Fruit fly (Drosophila melanogaster) whole organism, embryonic: ENCODE measurements around the gene amos.
A peak's percentile ranks its signal among the peaks of the same experiment; 100 is the strongest.

ENCODE experiments used
- Adf1 ChIP-seq: fragments of 200-800 bp; sonication (Bioruptor generic); IDR thresholded peaks from 2 replicates; pipeline ENCODE4 v1.3.6; 2022; ENCODE audit warnings: missing biosample characterization, missing genetic modification characterization
- Aef1 ChIP-seq: fragments of 200-800 bp; sonication (Bioruptor generic); IDR thresholded peaks from 3 replicates; pipeline ENCODE4 v1.3.6; 2022; ENCODE audit warnings: missing biosample characterization, missing genetic modification characterization
- CG11093 ChIP-seq: fragments of 200-800 bp; sonication (Bioruptor generic); IDR thresholded peaks from 3 replicates; pipeline ENCODE4 v1.3.6; 2022; ENCODE audit warnings: missing biosample characterization, missing genetic modification characterization
- CG12104 ChIP-seq: fragments of 200-800 bp; sonication (Bioruptor generic); optimal IDR thresholded peaks from 3 replicates; lab custom pipeline; 2016; ENCODE audit warnings: missing biosample characterization, missing genetic modification characterization
- CG13296 ChIP-seq: fragments of 200-800 bp; sonication (Bioruptor generic); optimal IDR thresholded peaks from 3 replicates; lab custom pipeline; 2018; ENCODE audit warnings: missing biosample characterization, mild to moderate bottlenecking, missing genetic modification characterization
- CG14014 ChIP-seq: fragments of 200-800 bp; sonication (Bioruptor generic); IDR thresholded peaks from 2 replicates; pipeline ENCODE4 v1.3.6; 2022; ENCODE audit warnings: missing biosample characterization, missing genetic modification characterization
- CG1647 ChIP-seq: fragments of 200-800 bp; sonication (Bioruptor generic); optimal IDR thresholded peaks from 3 replicates; lab custom pipeline; 2016; ENCODE audit warnings: missing biosample characterization, missing genetic modification characterization
- CG2678 ChIP-seq: fragments of 200-800 bp; sonication (Bioruptor generic); optimal IDR thresholded peaks from 3 replicates; lab custom pipeline; 2019; ENCODE audit warnings: missing biosample characterization, mild to moderate bottlenecking, missing genetic modification characterization, moderate library complexity
- CG3065 ChIP-seq: fragments of 200-800 bp; sonication (Bioruptor generic); optimal IDR thresholded peaks from 2 replicates; lab custom pipeline; 2016; ENCODE audit warnings: missing biosample characterization, missing genetic modification characterization
- CG34376 ChIP-seq: fragments of 200-800 bp; sonication (Bioruptor generic); optimal IDR thresholded peaks from 2 replicates; lab custom pipeline; 2018; ENCODE audit warnings: missing biosample characterization, mild to moderate bottlenecking, missing genetic modification characterization
- CG6791 ChIP-seq: fragments of 200-800 bp; sonication (Bioruptor generic); IDR thresholded peaks from 3 replicates; pipeline ENCODE4 v1.3.6; 2022; ENCODE audit warnings: missing biosample characterization, missing genetic modification characterization; ENCODE audit not compliant: partially characterized antibody
- CG7357 ChIP-seq: fragments of 200-800 bp; sonication (Bioruptor generic); IDR thresholded peaks from 3 replicates; pipeline ENCODE4 v1.3.6; 2022; ENCODE audit warnings: missing biosample characterization, missing genetic modification characterization
- CG7372 ChIP-seq: fragments of 200-800 bp; sonication (Bioruptor generic); IDR thresholded peaks from 2 replicates; pipeline ENCODE4 v1.3.6; 2022; ENCODE audit warnings: missing biosample characterization, missing genetic modification characterization
- CG7556 ChIP-seq: fragments of 200-800 bp; sonication (Bioruptor generic); optimal IDR thresholded peaks from 2 replicates; lab custom pipeline; 2017; ENCODE audit warnings: missing biosample characterization, mild to moderate bottlenecking, missing genetic modification characterization
- CG7963 ChIP-seq: fragments of 200-800 bp; sonication (Bioruptor generic); IDR thresholded peaks from 3 replicates; pipeline ENCODE4 v1.3.6; 2022; ENCODE audit warnings: missing biosample characterization, missing genetic modification characterization; ENCODE audit not compliant: partially characterized antibody
- CrebB ChIP-seq: fragments of 200-800 bp; sonication (Bioruptor generic); optimal IDR thresholded peaks from 3 replicates; lab custom pipeline; 2018; ENCODE audit warnings: missing biosample characterization, mild to moderate bottlenecking, missing genetic modification characterization
- Deaf1 ChIP-seq: fragments of 200-800 bp; optimal IDR thresholded peaks from 3 replicates; lab custom pipeline; 2019; ENCODE audit warnings: missing biosample characterization, mild to moderate bottlenecking, missing genetic modification characterization, moderate library complexity
- Dref ChIP-seq: fragments of 200-800 bp; sonication (Bioruptor generic); IDR thresholded peaks from 2 replicates; pipeline ENCODE4 v1.3.6; 2022; ENCODE audit warnings: missing biosample characterization, missing genetic modification characterization
- Eip74EF ChIP-seq, 2 experiments: fragments of 200-800 bp in 1 of 2; fragments of >200 bp in 1 of 2; sonication (Bioruptor generic) in 1 of 2; optimal IDR thresholded peaks; 2 replicates each; lab custom pipeline; 2017 to 2019; ENCODE audit warnings: missing biosample characterization in 2 of 2, missing genetic modification characterization in 2 of 2, mild to moderate bottlenecking in 1 of 2, moderate library complexity in 1 of 2
- Fer1 ChIP-seq: fragments of 200-800 bp; sonication (Bioruptor generic); optimal IDR thresholded peaks from 2 replicates; lab custom pipeline; 2017; ENCODE audit warnings: missing biosample characterization, mild to moderate bottlenecking, missing genetic modification characterization
- Gsc ChIP-seq: fragments of 200-800 bp; sonication (Bioruptor generic); IDR thresholded peaks from 2 replicates; pipeline ENCODE4 v1.3.6; 2022; ENCODE audit warnings: missing biosample characterization, missing genetic modification characterization
- HmgD ChIP-seq: fragments of 200-800 bp; sonication (Bioruptor generic); optimal IDR thresholded peaks from 3 replicates; lab custom pipeline; 2016; ENCODE audit warnings: missing biosample characterization, missing genetic modification characterization
- Hmr ChIP-seq: fragments of 200-800 bp; sonication (Bioruptor generic); optimal IDR thresholded peaks from 3 replicates; lab custom pipeline; 2017; ENCODE audit warnings: mild to moderate bottlenecking, missing biosample characterization, missing genetic modification reagents, missing genetic modification characterization
- MESR4 ChIP-seq: fragments of 200-800 bp; sonication (Bioruptor generic); optimal IDR thresholded peaks from 2 replicates; lab custom pipeline; 2018; ENCODE audit warnings: missing biosample characterization, mild to moderate bottlenecking, missing genetic modification characterization, moderate library complexity
- Myb ChIP-seq: fragments of 200-800 bp; sonication (Bioruptor generic); optimal IDR thresholded peaks from 2 replicates; lab custom pipeline; 2016; ENCODE audit warnings: missing biosample characterization, missing genetic modification characterization
- abd-A ChIP-seq: fragments of 200-800 bp; sonication (Bioruptor generic); optimal IDR thresholded peaks from 3 replicates; lab custom pipeline; 2019; ENCODE audit warnings: missing biosample characterization, mild to moderate bottlenecking, missing genetic modification characterization, moderate library complexity
- bbx ChIP-seq: fragments of 200-800 bp; sonication (Bioruptor generic); IDR thresholded peaks from 2 replicates; pipeline ENCODE4 v1.3.6; 2022; ENCODE audit warnings: missing biosample characterization, missing genetic modification characterization; ENCODE audit not compliant: partially characterized antibody
- bcd ChIP-seq: fragments of 200-800 bp; sonication (Bioruptor generic); optimal IDR thresholded peaks from 2 replicates; lab custom pipeline; 2017; ENCODE audit warnings: missing biosample characterization, mild to moderate bottlenecking, missing genetic modification characterization
- chinmo ChIP-seq: fragments of 200-800 bp; sonication (Bioruptor generic); IDR thresholded peaks from 4 replicates; pipeline ENCODE4 v1.3.6; 2022; ENCODE audit warnings: missing biosample characterization, missing genetic modification characterization; ENCODE audit not compliant: partially characterized antibody
- da ChIP-seq: fragments of 200-800 bp; sonication (Bioruptor generic); optimal IDR thresholded peaks from 2 replicates; lab custom pipeline; 2016; ENCODE audit warnings: missing biosample characterization, missing genetic modification characterization
- ftz-f1 ChIP-seq: fragments of 200-800 bp; sonication (Bioruptor generic); optimal IDR thresholded peaks from 2 replicates; lab custom pipeline; 2016; ENCODE audit warnings: missing biosample characterization, missing genetic modification characterization
- grau ChIP-seq: fragments of 200-800 bp; optimal IDR thresholded peaks from 3 replicates; lab custom pipeline; 2019; ENCODE audit warnings: missing biosample characterization, mild to moderate bottlenecking, missing genetic modification characterization, moderate library complexity
- grn ChIP-seq: fragments of 200-800 bp; sonication (Bioruptor generic); optimal IDR thresholded peaks from 3 replicates; lab custom pipeline; 2017; ENCODE audit warnings: missing biosample characterization, missing genetic modification characterization
- lilli ChIP-seq: fragments of 200-800 bp; sonication (Bioruptor generic); optimal IDR thresholded peaks from 3 replicates; lab custom pipeline; 2016; ENCODE audit warnings: missing biosample characterization, missing genetic modification characterization
- mam ChIP-seq: fragments of 200-800 bp; sonication (Bioruptor generic); optimal IDR thresholded peaks from 3 replicates; lab custom pipeline; 2016; ENCODE audit warnings: missing biosample characterization, missing genetic modification characterization
- mirr ChIP-seq: fragments of 200-800 bp; sonication (Bioruptor generic); optimal IDR thresholded peaks from 3 replicates; lab custom pipeline; 2018; ENCODE audit warnings: missing biosample characterization, mild to moderate bottlenecking, missing genetic modification characterization
- mld ChIP-seq: fragments of 200-800 bp; sonication (Bioruptor generic); IDR thresholded peaks from 3 replicates; pipeline ENCODE4 v1.3.6; 2022; ENCODE audit warnings: missing biosample characterization, missing genetic modification characterization; ENCODE audit not compliant: partially characterized antibody
- nom ChIP-seq: fragments of 200-800 bp; sonication (Bioruptor generic); optimal IDR thresholded peaks from 2 replicates; lab custom pipeline; 2017; ENCODE audit warnings: missing biosample characterization, missing genetic modification characterization, mild to moderate bottlenecking, moderate library complexity, missing genetic modification reagents
- oc ChIP-seq: fragments of 200-800 bp; sonication (Bioruptor generic); optimal IDR thresholded peaks from 2 replicates; lab custom pipeline; 2018; ENCODE audit warnings: missing biosample characterization, mild to moderate bottlenecking, missing genetic modification characterization, moderate library complexity
- onecut ChIP-seq: fragments of 200-800 bp; sonication (Bioruptor generic); IDR thresholded peaks from 2 replicates; pipeline ENCODE4 v1.3.6; 2022; ENCODE audit warnings: missing biosample characterization, missing genetic modification characterization
- pan ChIP-seq, 4 experiments: fragments of >200 bp in 3 of 4; fragments of 200-800 bp in 1 of 4; sonication (Bioruptor generic) in 1 of 4; optimal IDR thresholded peaks in 3 of 4; IDR thresholded peaks in 1 of 4; 2 replicates each; pipeline versions ENCODE4 v1.3.6 to Lab custom; 2017 to 2022; ENCODE audit warnings: missing biosample characterization in 2 of 4, missing genetic modification characterization in 2 of 4, mixed read lengths in 1 of 4
- peb ChIP-seq: fragments of 200-800 bp; sonication (Bioruptor generic); IDR thresholded peaks from 2 replicates; pipeline ENCODE4 v1.3.6; 2022; ENCODE audit warnings: missing biosample characterization, missing genetic modification characterization
- phol ChIP-seq: fragments of 200-800 bp; sonication (Bioruptor generic); optimal IDR thresholded peaks from 3 replicates; lab custom pipeline; 2018; ENCODE audit warnings: missing biosample characterization, mild to moderate bottlenecking, missing genetic modification characterization, moderate library complexity
- repo ChIP-seq: fragments of 200-800 bp; sonication (Bioruptor generic); optimal IDR thresholded peaks from 2 replicates; lab custom pipeline; 2016; ENCODE audit warnings: missing biosample characterization, missing genetic modification characterization
- run ChIP-seq: fragments of 200-800 bp; sonication (Bioruptor generic); optimal IDR thresholded peaks from 3 replicates; lab custom pipeline; 2018; ENCODE audit warnings: missing biosample characterization, mild to moderate bottlenecking, missing genetic modification characterization
- toy ChIP-seq: fragments of 200-800 bp; sonication (Bioruptor generic); IDR thresholded peaks from 2 replicates; pipeline ENCODE4 v1.3.6; 2022; ENCODE audit warnings: missing biosample characterization, missing genetic modification characterization
- trh ChIP-seq: fragments of 200-800 bp; sonication (Bioruptor generic); optimal IDR thresholded peaks from 2 replicates; lab custom pipeline; 2016; ENCODE audit warnings: missing biosample characterization, missing genetic modification characterization
- wek ChIP-seq: fragments of 200-800 bp; sonication (Bioruptor generic); optimal IDR thresholded peaks from 3 replicates; lab custom pipeline; 2018; ENCODE audit warnings: missing biosample characterization, mild to moderate bottlenecking, missing genetic modification characterization, moderate library complexity
- zen2 ChIP-seq: fragments of 200-800 bp; sonication (Bioruptor generic); IDR thresholded peaks from 3 replicates; pipeline ENCODE4 v1.3.6; 2022; ENCODE audit warnings: missing biosample characterization, missing genetic modification characterization; ENCODE audit not compliant: partially characterized antibody

The amos gene

DNA sequence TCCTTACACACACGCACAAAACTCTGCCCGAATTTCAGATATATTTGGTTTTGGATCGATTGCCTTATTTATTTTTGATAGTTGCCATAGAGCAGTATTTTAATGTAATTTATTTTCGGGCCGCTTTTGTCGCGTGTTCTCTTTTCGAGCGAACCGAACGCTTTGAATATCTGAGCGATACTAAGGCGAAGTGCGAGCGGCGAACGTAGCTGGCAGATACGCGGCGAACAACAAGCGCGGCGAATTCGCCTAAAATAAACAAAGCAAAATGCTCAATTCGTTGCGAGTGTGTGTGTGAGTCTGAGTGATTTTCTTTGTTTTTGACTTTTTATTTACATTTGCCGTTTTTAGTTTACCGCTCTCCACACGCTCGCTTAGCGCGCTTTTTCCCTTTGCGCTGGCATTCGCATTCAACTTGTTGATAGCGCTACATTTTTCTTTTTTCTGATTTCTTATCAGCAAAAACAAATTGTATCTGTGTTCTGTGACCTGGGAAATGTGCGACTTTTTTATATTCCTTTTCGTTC, 33.6 kb downstream of the amos start (continued):
- TF ChIP-seq phol (tag; lab: Kevin White, UChicago) = no peak
- TF ChIP-seq mld (GFP tag; lab: Robert Waterston, UW) = no peak
- TF ChIP-seq mam (GFP tag; lab: Kevin White, UChicago) = no peak
- no peak for TF ChIP-seq CG12104 (GFP tag; lab: Kevin White, UChicago)
- TF ChIP-seq oc (tag; lab: Kevin White, UChicago) = no peak
- TF ChIP-seq Deaf1 (tag; lab: Kevin White, UChicago) = peak; percentile 50
- TF ChIP-seq CG34376 (GFP tag; lab: Kevin White, UChicago) = peak; percentile 73
- peak; percentile 35 for TF ChIP-seq Hmr (GFP tag; lab: Kevin White, UChicago)
- no peak for TF ChIP-seq lilli
- no peak for TF ChIP-seq Gsc
- no peak for TF ChIP-seq grau (tag; lab: Kevin White, UChicago)
- TF ChIP-seq MESR4 (GFP tag; lab: Kevin White, UChicago) = no peak
- TF ChIP-seq Fer1 = peak; percentile 26
- no peak for TF ChIP-seq Aef1 (GFP tag; lab: Robert Waterston, UW)
- TF ChIP-seq chinmo (GFP tag; lab: Robert Waterston, UW) = peak; percentile 70; the same call in 1 of the 4 replicates
- no peak for TF ChIP-seq da (GFP tag; lab: Kevin White, UChicago)
- TF ChIP-seq zen2 = peak; percentile 59; the same call in 2 of the 3 replicates
- TF ChIP-seq run (tag; lab: Kevin White, UChicago) = no peak
- no peak for TF ChIP-seq trh (GFP tag; lab: Kevin White, UChicago)
- TF ChIP-seq CG2678 (tag; lab: Kevin White, UChicago) = peak; percentile 4
- no peak for TF ChIP-seq CG11093
- TF ChIP-seq CrebB = peak; percentile 68
- peak; percentile 66 for TF ChIP-seq wek (GFP tag; lab: Kevin White, UChicago)
- no peak for TF ChIP-seq CG14014
- peak; percentile 20 for TF ChIP-seq mirr (GFP tag; lab: Kevin White, UChicago)
- no peak for TF ChIP-seq CG7372
- no peak for TF ChIP-seq CG7556 (GFP tag; lab: Kevin White, UChicago)
- TF ChIP-seq HmgD (GFP tag; lab: Kevin White, UChicago) = no peak
- peak; percentile 15 for TF ChIP-seq ftz-f1 (GFP tag; lab: Kevin White, UChicago)
- TF ChIP-seq Eip74EF (GFP tag; optimal IDR thresholded peaks at IDR 0.05; lab: Kevin White, UChicago) = no peak
- TF ChIP-seq bcd = no peak
- TF ChIP-seq CG3065 (GFP tag; lab: Kevin White, UChicago) = no peak
- TF ChIP-seq CG1647 (GFP tag; lab: Kevin White, UChicago) = no peak
- no peak for TF ChIP-seq CG7357 (GFP tag; lab: Robert Waterston, UW)
- no peak for TF ChIP-seq pan (optimal IDR thresholded peaks at IDR 0.05; lab: Kevin White, UChicago)
- TF ChIP-seq pan (GFP tag; optimal IDR thresholded peaks at IDR 0.05 in 1 of 2, IDR thresholded peaks at IDR 0.05 in 1 of 2) = no peak
- TF ChIP-seq abd-A (tag; lab: Kevin White, UChicago) = peak; percentile 80
- TF ChIP-seq Myb = no peak
- peak; percentile 61 for TF ChIP-seq grn (GFP tag; lab: Kevin White, UChicago)
- no peak for TF ChIP-seq repo
- 0 out of 3 replicates have a peak, but pooled peaks have one; percentile 21 for TF ChIP-seq CG7963
- peak; percentile 50; the same call in 1 of the 3 replicates for TF ChIP-seq CG6791 (GFP tag; lab: Robert Waterston, UW)
- no peak for TF ChIP-seq toy (GFP tag; lab: Robert Waterston, UW)
- TF ChIP-seq onecut = no peak
- TF ChIP-seq CG13296 (GFP tag; lab: Kevin White, UChicago) = peak; percentile 61
- peak; percentile 94 for TF ChIP-seq nom
- peak; percentile 53; the same call in 1 of the 2 replicates for TF ChIP-seq bbx (GFP tag; lab: Robert Waterston, UW)
- 0 out of 2 replicates have a peak, but pooled peaks have one; percentile 10 for TF ChIP-seq Adf1 (GFP tag; lab: Robert Waterston, UW)
- no peak for TF ChIP-seq peb (GFP tag; lab: Robert Waterston, UW)
- no peak for TF ChIP-seq Dref (GFP tag; lab: Robert Waterston, UW)
